Worm (Caenorhabditis elegans): ENCODE data around the gene twk-39.

The twk-39 gene

DNA sequence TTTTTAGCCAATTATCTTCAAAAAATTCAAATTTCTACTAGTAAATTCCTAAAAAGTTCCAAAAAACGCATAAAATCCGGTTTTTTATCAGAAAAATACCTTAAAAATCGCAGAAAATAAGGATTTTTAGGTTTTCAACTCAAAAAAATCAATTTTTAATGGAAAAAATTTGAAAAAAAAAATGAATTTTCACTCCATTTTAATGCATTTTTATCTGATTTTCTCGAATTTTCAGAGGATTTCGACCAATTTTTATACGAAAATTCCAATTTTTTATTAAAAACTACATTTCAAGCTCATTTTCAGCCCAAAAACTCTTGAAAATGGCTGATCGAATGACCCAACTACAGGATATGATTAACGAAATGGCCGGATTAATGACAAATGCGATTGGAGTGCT lies 18.2 kb upstream of the twk-39 start, which contains the start of gene mdt-21:
mdt-21 (plus strand) TSS at position 301 of the 400 bp plus-strand sequence.
- no peak for TF ChIP-seq Y53G8AR.9 (GFP tag; conservative IDR thresholded peaks at IDR 0.05)
- TF ChIP-seq snpc-1.1 (tag; optimal IDR thresholded peaks at IDR 0.05; ENCODE audit: insufficient read depth): no peak
- TF ChIP-seq ztf-22 (GFP tag; optimal IDR thresholded peaks at IDR 0.05): no peak
- TF ChIP-seq let-607 (tag; optimal IDR thresholded peaks at IDR 0.05): no peak
- TF ChIP-seq lag-1 (GFP tag; IDR thresholded peaks at IDR 0.05): no peak
- TF ChIP-seq Y56A3A.18 (GFP tag; IDR thresholded peaks at IDR 0.05): no peak
- TF ChIP-seq tbp1 (GFP tag; optimal IDR thresholded peaks at IDR 0.05): no peak
- TF ChIP-seq dpl-1 (GFP tag; optimal IDR thresholded peaks at IDR 0.05): no peak
- TF ChIP-seq bed-1 (GFP tag; IDR thresholded peaks at IDR 0.05): no peak
- TF ChIP-seq sptf-2 (GFP tag; optimal IDR thresholded peaks at IDR 0.05): no peak
- TF ChIP-seq mcd-1 (GFP tag; IDR thresholded peaks at IDR 0.05): no peak
- TF ChIP-seq mel-28 (tag; optimal IDR thresholded peaks at IDR 0.05; ENCODE audit: borderline replicate concordance): no peak
- no peak for TF ChIP-seq nhr-179 (tag; optimal IDR thresholded peaks at IDR 0.05)

DNA sequence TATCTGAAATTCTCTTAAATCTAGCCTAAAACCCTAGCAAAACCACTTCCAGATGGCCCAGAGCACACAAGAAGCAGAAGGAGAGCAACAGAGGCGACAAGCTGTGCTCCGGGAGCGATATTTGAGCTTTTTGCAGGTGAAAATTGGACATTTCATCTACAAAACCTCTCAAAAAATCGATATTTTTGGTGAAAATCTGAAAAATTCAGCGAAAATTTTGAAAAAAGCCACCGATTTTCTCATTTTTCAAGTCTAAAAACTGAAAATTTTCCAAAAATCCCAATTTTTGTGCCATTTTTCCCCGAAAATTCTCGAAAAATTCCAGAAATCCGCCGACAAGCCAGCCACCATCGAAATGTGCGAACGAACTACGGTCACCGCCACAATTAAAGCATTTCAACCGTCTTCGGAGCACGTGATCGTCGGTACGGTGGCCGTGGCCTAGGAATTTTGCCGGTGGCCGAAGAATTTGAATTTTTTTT lies 15.3 kb upstream of the twk-39 start, which contains the start of gene C24H11.5:
C24H11.5 (plus strand) TSS at position 51 of the 482 bp plus-strand sequence.
- TF ChIP-seq rpc-1 (optimal IDR thresholded peaks at IDR 0.05) (no peak), rpc-1 (tag; optimal IDR thresholded peaks at IDR 0.05) (no peak), let-607 (tag; optimal IDR thresholded peaks at IDR 0.05) (no peak), K11D2.4 (GFP tag; IDR thresholded peaks at IDR 0.05) (no peak), pha-4 (tag; optimal IDR thresholded peaks at IDR 0.05) (no peak), B0336.3 (GFP tag; IDR thresholded peaks at IDR 0.05) (no peak), pbrm-1 (GFP tag; IDR thresholded peaks at IDR 0.05) (no peak), ceh-40 (GFP tag; IDR thresholded peaks at IDR 0.05) (no peak), dpl-1 (GFP tag; optimal IDR thresholded peaks at IDR 0.05) (no peak), Y79H2A.3 (GFP tag; conservative IDR thresholded peaks at IDR 0.05) (no peak), zfh-2 (GFP tag; conservative IDR thresholded peaks at IDR 0.05) (no peak), Y56A3A.18 (GFP tag; IDR thresholded peaks at IDR 0.05) (no peak), hlh-12 (tag; optimal IDR thresholded peaks at IDR 0.05) (no peak), unc-130 (GFP tag; optimal IDR thresholded peaks at IDR 0.05) (no peak), F57C9.4 (tag; optimal IDR thresholded peaks at IDR 0.05) (no peak), lin-26 (GFP tag; IDR thresholded peaks at IDR 0.05) (no peak), repo-1 (tag; optimal IDR thresholded peaks at IDR 0.05) (no peak), snpc-4 (GFP tag; optimal IDR thresholded peaks at IDR 0.05) (no peak), snpc-4 (tag; optimal IDR thresholded peaks at IDR 0.05) (no peak), mel-28 (tag; optimal IDR thresholded peaks at IDR 0.05; ENCODE audit: borderline replicate concordance) (no peak), him-1 (tag; optimal IDR thresholded peaks at IDR 0.05) (no peak), F39B2.1 (GFP tag; IDR thresholded peaks at IDR 0.05) (no peak)

DNA sequence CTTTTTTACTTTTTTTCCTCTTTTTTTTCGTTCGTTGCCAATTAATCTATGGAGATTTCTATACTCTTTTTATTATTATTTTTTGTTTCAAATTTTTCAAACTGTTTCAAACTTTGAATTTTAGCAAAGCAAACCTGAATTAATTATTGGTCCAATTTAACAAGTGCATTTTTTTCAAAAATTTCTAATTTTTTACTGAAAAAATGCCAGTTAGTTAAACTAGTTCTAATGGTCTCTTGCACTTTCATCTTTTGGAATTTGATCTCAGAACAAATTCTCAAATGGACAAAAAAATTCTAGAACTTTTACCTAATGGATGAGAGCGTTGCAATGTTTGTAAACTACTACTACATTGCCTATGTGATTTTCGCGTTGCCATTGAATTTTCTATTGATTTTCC lies 13.7 kb upstream of the twk-39 start, which contains the start of gene srd-74:
srd-74 (plus strand) TSS at position 301 of the 400 bp plus-strand sequence.
- no peak for TF ChIP-seq ceh-40 (GFP tag; IDR thresholded peaks at IDR 0.05)
- TF ChIP-seq atf-7 (tag; optimal IDR thresholded peaks at IDR 0.05): no peak
- no peak for TF ChIP-seq ceh-58 (GFP tag; IDR thresholded peaks at IDR 0.05)
- no peak for TF ChIP-seq ceh-91 (GFP tag; IDR thresholded peaks at IDR 0.05)
- no peak for TF ChIP-seq ekl-4 (GFP tag; IDR thresholded peaks at IDR 0.05)
- TF ChIP-seq dpl-1 (GFP tag; optimal IDR thresholded peaks at IDR 0.05): no peak
- no peak for TF ChIP-seq ama-1 (optimal IDR thresholded peaks at IDR 0.05)
- no peak for TF ChIP-seq ama-1 (GFP tag; optimal IDR thresholded peaks at IDR 0.05)
- no peak for TF ChIP-seq sea-2 (GFP tag; IDR thresholded peaks at IDR 0.05)
- TF ChIP-seq T07F8.4 (tag; optimal IDR thresholded peaks at IDR 0.05): no peak
